Fruit fly (Drosophila melanogaster) whole organism, embryonic: Measurements from ENCODE around the gene CG31495.

Experiments
- Asciz ChIP-seq: fragments of 200-800 bp; sonication (Bioruptor generic); optimal IDR thresholded peaks from 2 replicates; lab custom pipeline; 2017; ENCODE audit warnings: missing biosample characterization, mild to moderate bottlenecking, missing genetic modification characterization, missing genetic modification reagents
- CG11723 ChIP-seq: fragments of 200-800 bp; sonication (Bioruptor generic); optimal IDR thresholded peaks from 2 replicates; lab custom pipeline; 2017; ENCODE audit warnings: missing biosample characterization, mild to moderate bottlenecking, missing genetic modification characterization
- CG12219 ChIP-seq: fragments of 200-800 bp; sonication (Bioruptor generic); optimal IDR thresholded peaks from 3 replicates; lab custom pipeline; 2018; ENCODE audit warnings: missing biosample characterization, mild to moderate bottlenecking, missing genetic modification characterization
- CG17385 ChIP-seq: fragments of 200-800 bp; sonication (Bioruptor generic); optimal IDR thresholded peaks from 3 replicates; lab custom pipeline; 2018; ENCODE audit warnings: missing biosample characterization, mild to moderate bottlenecking, missing genetic modification characterization
- CG18476 ChIP-seq: fragments of 200-800 bp; sonication (Bioruptor generic); optimal IDR thresholded peaks from 2 replicates; lab custom pipeline; 2016; ENCODE audit warnings: missing biosample characterization, mild to moderate bottlenecking, missing genetic modification characterization
- CG18599 ChIP-seq: fragments of 200-800 bp; sonication (Bioruptor generic); optimal IDR thresholded peaks from 3 replicates; lab custom pipeline; 2017; ENCODE audit warnings: missing biosample characterization, missing genetic modification characterization, mild to moderate bottlenecking, moderate library complexity, missing genetic modification reagents
- CG2875 ChIP-seq: fragments of 200-800 bp; sonication (Bioruptor generic); optimal IDR thresholded peaks from 2 replicates; lab custom pipeline; 2017; ENCODE audit warnings: missing biosample characterization, mild to moderate bottlenecking, missing genetic modification characterization, missing genetic modification reagents
- CG31224 ChIP-seq: fragments of 200-800 bp; sonication (Bioruptor generic); IDR thresholded peaks from 2 replicates; pipeline ENCODE4 v1.3.6; 2022; ENCODE audit warnings: missing biosample characterization, missing genetic modification characterization
- CG31388 ChIP-seq: fragments of 200-800 bp; sonication (Bioruptor generic); optimal IDR thresholded peaks from 2 replicates; lab custom pipeline; 2016; ENCODE audit warnings: missing biosample characterization, missing genetic modification characterization
- CG34422 ChIP-seq: fragments of 200-800 bp; sonication (Bioruptor generic); IDR thresholded peaks from 3 replicates; pipeline ENCODE4 v1.3.6; 2022; ENCODE audit warnings: missing biosample characterization, missing genetic modification characterization
- CG4820 ChIP-seq: fragments of 200-800 bp; sonication (Bioruptor generic); optimal IDR thresholded peaks from 3 replicates; lab custom pipeline; 2016; ENCODE audit warnings: missing biosample characterization, missing genetic modification characterization
- CG6654 ChIP-seq: fragments of 200-800 bp; sonication (Bioruptor generic); optimal IDR thresholded peaks from 2 replicates; lab custom pipeline; 2017; ENCODE audit warnings: missing biosample characterization, mild to moderate bottlenecking, missing genetic modification characterization
- CG7372 ChIP-seq: fragments of 200-800 bp; sonication (Bioruptor generic); IDR thresholded peaks from 2 replicates; pipeline ENCODE4 v1.3.6; 2022; ENCODE audit warnings: missing biosample characterization, missing genetic modification characterization
- CG7963 ChIP-seq: fragments of 200-800 bp; sonication (Bioruptor generic); IDR thresholded peaks from 3 replicates; pipeline ENCODE4 v1.3.6; 2022; ENCODE audit warnings: missing biosample characterization, missing genetic modification characterization; ENCODE audit not compliant: partially characterized antibody
- CG8944 ChIP-seq: fragments of 200-800 bp; sonication (Bioruptor generic); optimal IDR thresholded peaks from 3 replicates; lab custom pipeline; 2016; ENCODE audit warnings: missing biosample characterization, missing genetic modification characterization
- CTCF ChIP-seq: fragments of 200-800 bp; sonication (Bioruptor generic); optimal IDR thresholded peaks from 2 replicates; lab custom pipeline; 2017; ENCODE audit warnings: missing biosample characterization, mild to moderate bottlenecking, missing genetic modification characterization, moderate library complexity
- D19B ChIP-seq: fragments of 200-800 bp; sonication (Bioruptor generic); optimal IDR thresholded peaks from 2 replicates; lab custom pipeline; 2017; ENCODE audit warnings: missing biosample characterization, mild to moderate bottlenecking, missing genetic modification characterization
- HLH4C ChIP-seq: fragments of 200-800 bp; sonication (Bioruptor generic); IDR thresholded peaks from 3 replicates; pipeline ENCODE4 v1.3.6; 2022; ENCODE audit warnings: missing biosample characterization, missing genetic modification characterization; ENCODE audit not compliant: partially characterized antibody
- MESR4 ChIP-seq: fragments of 200-800 bp; sonication (Bioruptor generic); optimal IDR thresholded peaks from 2 replicates; lab custom pipeline; 2018; ENCODE audit warnings: missing biosample characterization, mild to moderate bottlenecking, missing genetic modification characterization, moderate library complexity
- Meics ChIP-seq: fragments of 200-800 bp; sonication (Bioruptor generic); optimal IDR thresholded peaks from 2 replicates; lab custom pipeline; 2017; ENCODE audit warnings: missing biosample characterization, mild to moderate bottlenecking, missing genetic modification characterization
- Scr ChIP-seq: fragments of 200-800 bp; sonication (Bioruptor generic); IDR thresholded peaks from 2 replicates; pipeline ENCODE4 v1.3.6; 2022; ENCODE audit warnings: missing biosample characterization, missing genetic modification characterization; ENCODE audit not compliant: partially characterized antibody
- Ssrp ChIP-seq: fragments of 200-800 bp; sonication (Bioruptor generic); optimal IDR thresholded peaks from 2 replicates; lab custom pipeline; 2018; ENCODE audit warnings: missing biosample characterization, mild to moderate bottlenecking, missing genetic modification characterization, moderate library complexity
- ato ChIP-seq: fragments of 200-800 bp; sonication (Bioruptor generic); IDR thresholded peaks from 2 replicates; pipeline ENCODE4 v1.3.6; 2022; ENCODE audit warnings: missing biosample characterization, missing genetic modification characterization; ENCODE audit not compliant: partially characterized antibody
- cato ChIP-seq: fragments of 200-800 bp; sonication (Bioruptor generic); optimal IDR thresholded peaks from 2 replicates; lab custom pipeline; 2016; ENCODE audit warnings: missing biosample characterization, missing genetic modification characterization, borderline replicate concordance
- esg ChIP-seq: fragments of 200-800 bp; sonication (Bioruptor generic); conservative IDR thresholded peaks from 2 replicates; pipeline ENCODE4 v1.3.6; 2022; ENCODE audit warnings: missing biosample characterization, missing genetic modification characterization
- exex ChIP-seq: fragments of 200-800 bp; sonication (Bioruptor generic); optimal IDR thresholded peaks from 4 replicates; lab custom pipeline; 2018; ENCODE audit warnings: missing biosample characterization, mild to moderate bottlenecking, missing genetic modification characterization, moderate library complexity
- fd3F ChIP-seq: fragments of 200-800 bp; sonication (Bioruptor generic); optimal IDR thresholded peaks from 2 replicates; lab custom pipeline; 2018; ENCODE audit warnings: missing biosample characterization, mild to moderate bottlenecking, missing genetic modification characterization, moderate library complexity
- fd96Cb ChIP-seq: fragments of 200-800 bp; sonication (Bioruptor generic); optimal IDR thresholded peaks from 2 replicates; lab custom pipeline; 2018; ENCODE audit warnings: missing biosample characterization, mild to moderate bottlenecking, missing genetic modification characterization, moderate library complexity
- gsb ChIP-seq: fragments of 200-800 bp; sonication (Bioruptor generic); IDR thresholded peaks from 2 replicates; pipeline ENCODE4 v1.3.6; 2022; ENCODE audit warnings: missing biosample characterization, missing genetic modification characterization
- ken ChIP-seq: fragments of 200-800 bp; sonication (Bioruptor generic); IDR thresholded peaks from 3 replicates; pipeline ENCODE4 v1.3.6; 2022; ENCODE audit warnings: missing biosample characterization, missing genetic modification characterization
- nmo ChIP-seq: fragments of 200-800 bp; sonication (Bioruptor generic); optimal IDR thresholded peaks from 2 replicates; lab custom pipeline; 2018; ENCODE audit warnings: missing biosample characterization, mild to moderate bottlenecking, missing genetic modification characterization, moderate library complexity
- nom ChIP-seq: fragments of 200-800 bp; sonication (Bioruptor generic); optimal IDR thresholded peaks from 2 replicates; lab custom pipeline; 2017; ENCODE audit warnings: missing biosample characterization, missing genetic modification characterization, mild to moderate bottlenecking, moderate library complexity, missing genetic modification reagents
- p53 ChIP-seq: fragments of 200-800 bp; sonication (Bioruptor generic); optimal IDR thresholded peaks from 2 replicates; lab custom pipeline; 2016; ENCODE audit warnings: missing biosample characterization, missing genetic modification characterization
- pb ChIP-seq: fragments of 200-800 bp; sonication (Bioruptor generic); optimal IDR thresholded peaks from 3 replicates; lab custom pipeline; 2016; ENCODE audit warnings: missing biosample characterization, missing genetic modification characterization
- pfk ChIP-seq: fragments of 200-800 bp; sonication (Bioruptor generic); optimal IDR thresholded peaks from 2 replicates; lab custom pipeline; 2018; ENCODE audit warnings: missing biosample characterization, mild to moderate bottlenecking, missing genetic modification characterization, moderate library complexity
- pzg ChIP-seq: fragments of 200-800 bp; sonication (Bioruptor generic); optimal IDR thresholded peaks from 3 replicates; lab custom pipeline; 2018; ENCODE audit warnings: missing biosample characterization, mild to moderate bottlenecking, missing genetic modification characterization, moderate library complexity
- salm ChIP-seq: fragments of 200-800 bp; sonication (Bioruptor generic); optimal IDR thresholded peaks from 2 replicates; lab custom pipeline; 2018; ENCODE audit warnings: missing biosample characterization, mild to moderate bottlenecking, missing genetic modification characterization
- schlank ChIP-seq: fragments of 200-800 bp; sonication (Bioruptor generic); optimal IDR thresholded peaks from 2 replicates; lab custom pipeline; 2018; ENCODE audit warnings: missing biosample characterization, mild to moderate bottlenecking, missing genetic modification characterization
- scrt ChIP-seq: fragments of 200-800 bp; sonication (Bioruptor generic); optimal IDR thresholded peaks from 2 replicates; lab custom pipeline; 2018; ENCODE audit warnings: missing biosample characterization, mild to moderate bottlenecking, missing genetic modification characterization, moderate library complexity
- sd ChIP-seq: fragments of 200-800 bp; sonication (Bioruptor generic); optimal IDR thresholded peaks from 3 replicates; lab custom pipeline; 2018; ENCODE audit warnings: missing biosample characterization, mild to moderate bottlenecking, missing genetic modification characterization, moderate library complexity
- sens ChIP-seq: fragments of 200-800 bp; sonication (Bioruptor generic); peaks from one replicate; lab custom pipeline; 2016; ENCODE audit warnings: missing biosample characterization, missing genetic modification characterization
- slp2 ChIP-seq: fragments of 200-800 bp; sonication (Bioruptor generic); optimal IDR thresholded peaks from 2 replicates; lab custom pipeline; 2016; ENCODE audit warnings: missing biosample characterization, missing genetic modification characterization
- sqz ChIP-seq: fragments of 200-800 bp; sonication (Bioruptor generic); optimal IDR thresholded peaks from 3 replicates; lab custom pipeline; 2018; ENCODE audit warnings: missing biosample characterization, mild to moderate bottlenecking, missing genetic modification characterization
- stwl ChIP-seq: fragments of 200-800 bp; sonication (Bioruptor generic); optimal IDR thresholded peaks from 3 replicates; lab custom pipeline; 2018; ENCODE audit warnings: missing biosample characterization, mild to moderate bottlenecking, missing genetic modification characterization, moderate library complexity
- toy ChIP-seq: fragments of 200-800 bp; sonication (Bioruptor generic); IDR thresholded peaks from 2 replicates; pipeline ENCODE4 v1.3.6; 2022; ENCODE audit warnings: missing biosample characterization, missing genetic modification characterization
- wek ChIP-seq: fragments of 200-800 bp; sonication (Bioruptor generic); optimal IDR thresholded peaks from 3 replicates; lab custom pipeline; 2018; ENCODE audit warnings: missing biosample characterization, mild to moderate bottlenecking, missing genetic modification characterization, moderate library complexity

Gene CG31495

DNA sequence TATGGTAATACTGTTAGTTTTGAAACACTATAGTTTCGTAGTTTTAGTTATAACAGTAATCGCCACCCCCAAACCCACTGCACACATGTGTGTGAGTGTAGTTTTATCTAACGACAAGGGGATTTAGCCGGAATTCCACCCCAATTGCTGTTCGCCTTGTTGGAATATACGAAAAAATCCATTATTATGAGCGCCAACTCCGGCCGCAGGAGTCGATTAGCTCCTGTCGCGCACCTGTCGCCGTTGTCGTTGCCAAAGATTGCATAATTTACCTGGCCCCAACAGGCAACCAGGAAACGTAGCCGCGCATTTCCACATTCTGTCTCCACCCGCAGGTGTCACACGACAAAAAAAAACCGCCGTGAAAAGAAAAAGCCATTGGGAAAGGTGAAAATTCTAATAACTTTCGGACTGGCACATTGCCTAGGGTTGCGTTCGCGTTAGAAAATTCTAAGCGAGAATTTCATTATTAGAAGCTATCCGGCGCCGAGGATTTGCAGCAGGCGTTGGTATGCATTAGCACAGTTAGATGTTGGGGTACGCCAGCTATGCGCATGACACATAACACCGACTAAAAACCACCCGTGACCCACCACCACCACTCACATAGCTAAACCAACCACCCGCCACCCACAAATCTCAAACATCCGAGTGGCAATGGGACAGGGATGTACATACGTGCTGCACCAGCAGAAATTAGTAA lies 36.4 kb downstream of the CG31495 start (continued):
- TF ChIP-seq sqz (GFP tag; lab: Kevin White, UChicago): peak; percentile 41
- TF ChIP-seq CG12219 (GFP tag; lab: Kevin White, UChicago): no peak
- TF ChIP-seq Meics: no peak
- TF ChIP-seq sd (tag; lab: Kevin White, UChicago): peak; percentile 97
- peak; percentile 7 for TF ChIP-seq scrt
- TF ChIP-seq ken (GFP tag; lab: Robert Waterston, UW): no peak
- TF ChIP-seq CG31388 (GFP tag; lab: Kevin White, UChicago): no peak

- TF ChIP-seq Ssrp (tag; lab: Kevin White, UChicago): no peak
- no peak for TF ChIP-seq pb
- TF ChIP-seq cato (GFP tag; lab: Kevin White, UChicago): no peak
- TF ChIP-seq slp2: no peak
- no peak for TF ChIP-seq CG17385 (GFP tag; lab: Kevin White, UChicago)
- no peak for TF ChIP-seq CG18476 (GFP tag; lab: Kevin White, UChicago)
- no peak for TF ChIP-seq toy (GFP tag; lab: Robert Waterston, UW)
- TF ChIP-seq gsb (GFP tag; lab: Robert Waterston, UW): no peak
- TF ChIP-seq sens (GFP tag; lab: Kevin White, UChicago): peak; percentile 10
- TF ChIP-seq stwl: no peak
- no peak for TF ChIP-seq CG8944 (GFP tag; lab: Kevin White, UChicago)
- TF ChIP-seq salm: no peak
- no peak for TF ChIP-seq CG6654 (GFP tag; lab: Kevin White, UChicago)
- peak; percentile 26 for TF ChIP-seq pfk (GFP tag; lab: Kevin White, UChicago)
- no peak for TF ChIP-seq CTCF
- no peak for TF ChIP-seq Asciz (GFP tag; lab: Kevin White, UChicago)
- TF ChIP-seq wek (GFP tag; lab: Kevin White, UChicago): no peak
- no peak for TF ChIP-seq HLH4C (GFP tag; lab: Robert Waterston, UW)
- peak; percentile 100 for TF ChIP-seq sd (tag; lab: Kevin White, UChicago)
- TF ChIP-seq fd3F (GFP tag; lab: Kevin White, UChicago): no peak
- TF ChIP-seq CG34422 (GFP tag; lab: Robert Waterston, UW): no peak
- TF ChIP-seq exex (tag; lab: Kevin White, UChicago): no peak
- TF ChIP-seq schlank (tag; lab: Kevin White, UChicago): peak; percentile 8
- TF ChIP-seq MESR4: no peak
- no peak for TF ChIP-seq D19B (GFP tag; lab: Kevin White, UChicago)
- TF ChIP-seq ken (GFP tag; lab: Robert Waterston, UW): 0 out of 3 replicates have a peak, but pooled peaks have one; percentile 8
- no peak for TF ChIP-seq CG2875
- TF ChIP-seq CG7963: no peak
- TF ChIP-seq nom (GFP tag; lab: Kevin White, UChicago): no peak
- peak; percentile 77 for TF ChIP-seq CG7372 (GFP tag; lab: Robert Waterston, UW)
- no peak for TF ChIP-seq fd96Cb (tag; lab: Kevin White, UChicago)
- 0 out of 2 replicates have a peak, but pooled peaks have one; percentile 21 for TF ChIP-seq Scr
- TF ChIP-seq CG4820 (GFP tag; lab: Kevin White, UChicago): no peak
- TF ChIP-seq CG18599 (GFP tag; lab: Kevin White, UChicago): peak; percentile 49
- TF ChIP-seq esg: no peak
- peak; percentile 12 for TF ChIP-seq nmo (GFP tag; lab: Kevin White, UChicago)
- TF ChIP-seq ato (GFP tag; lab: Robert Waterston, UW): no peak
- no peak for TF ChIP-seq p53 (GFP tag; lab: Kevin White, UChicago)
- TF ChIP-seq CG11723 (GFP tag; lab: Kevin White, UChicago): no peak
- TF ChIP-seq CG31224 (GFP tag; lab: Robert Waterston, UW): peak; percentile 95
- TF ChIP-seq pzg (GFP tag; lab: Kevin White, UChicago): no peak
Observed at dm6 chr3R:13802057-13802817, 37.5 kb downstream of the CG31495 start.
